Fruit fly (Drosophila melanogaster) whole organism, embryonic: ENCODE data around the gene Acat2.

Experiments used
- Asciz ChIP-seq: fragments of 200-800 bp; sonication (Bioruptor generic); optimal IDR thresholded peaks from 2 replicates; lab custom pipeline; 2017; ENCODE audit warnings: missing biosample characterization, mild to moderate bottlenecking, missing genetic modification characterization, missing genetic modification reagents
- CG12236 ChIP-seq: fragments of 200-800 bp; sonication (Bioruptor generic); optimal IDR thresholded peaks from 2 replicates; lab custom pipeline; 2016; ENCODE audit warnings: missing biosample characterization, missing genetic modification characterization
- CG14860 ChIP-seq: fragments of 200-800 bp; sonication (Bioruptor generic); IDR thresholded peaks from 3 replicates; pipeline ENCODE4 v1.3.6; 2022; ENCODE audit warnings: missing biosample characterization, missing genetic modification characterization; ENCODE audit not compliant: partially characterized antibody
- CG16813 ChIP-seq: fragments of 200-800 bp; sonication (Bioruptor generic); IDR thresholded peaks from 3 replicates; pipeline ENCODE4 v1.3.6; 2022; ENCODE audit warnings: missing biosample characterization, missing genetic modification characterization; ENCODE audit not compliant: partially characterized antibody
- CG2199 ChIP-seq: fragments of 200-800 bp; sonication (Bioruptor generic); IDR thresholded peaks from 3 replicates; pipeline ENCODE4 v1.3.6; 2022; ENCODE audit warnings: missing biosample characterization, missing genetic modification characterization
- CG2678 ChIP-seq: fragments of 200-800 bp; sonication (Bioruptor generic); optimal IDR thresholded peaks from 3 replicates; lab custom pipeline; 2019; ENCODE audit warnings: missing biosample characterization, mild to moderate bottlenecking, missing genetic modification characterization, moderate library complexity
- CG30431 ChIP-seq: fragments of 200-800 bp; sonication (Bioruptor generic); optimal IDR thresholded peaks from 2 replicates; lab custom pipeline; 2017; ENCODE audit warnings: missing biosample characterization, missing genetic modification characterization
- CG31224 ChIP-seq: fragments of 200-800 bp; sonication (Bioruptor generic); IDR thresholded peaks from 2 replicates; pipeline ENCODE4 v1.3.6; 2022; ENCODE audit warnings: missing biosample characterization, missing genetic modification characterization
- CG3281 ChIP-seq: fragments of 200-800 bp; sonication (Bioruptor generic); optimal IDR thresholded peaks from 3 replicates; lab custom pipeline; 2017; ENCODE audit warnings: missing biosample characterization, mild to moderate bottlenecking, missing genetic modification characterization
- CG33557 ChIP-seq: fragments of 200-800 bp; sonication (Bioruptor generic); optimal IDR thresholded peaks from 2 replicates; lab custom pipeline; 2019; ENCODE audit warnings: missing biosample characterization, mild to moderate bottlenecking, missing genetic modification characterization, moderate library complexity
- CG3995 ChIP-seq: fragments of 200-800 bp; sonication (Bioruptor generic); optimal IDR thresholded peaks from 3 replicates; lab custom pipeline; 2016; ENCODE audit warnings: missing biosample characterization, missing genetic modification characterization
- CG4820 ChIP-seq: fragments of 200-800 bp; sonication (Bioruptor generic); optimal IDR thresholded peaks from 3 replicates; lab custom pipeline; 2016; ENCODE audit warnings: missing biosample characterization, missing genetic modification characterization
- CG6791 ChIP-seq: fragments of 200-800 bp; sonication (Bioruptor generic); IDR thresholded peaks from 3 replicates; pipeline ENCODE4 v1.3.6; 2022; ENCODE audit warnings: missing biosample characterization, missing genetic modification characterization; ENCODE audit not compliant: partially characterized antibody
- CG8924 ChIP-seq: fragments of 200-800 bp; optimal IDR thresholded peaks from 3 replicates; lab custom pipeline; 2019; ENCODE audit warnings: missing biosample characterization, mild to moderate bottlenecking, missing genetic modification characterization, moderate library complexity
- CG9727 ChIP-seq: fragments of 200-800 bp; sonication (Bioruptor generic); optimal IDR thresholded peaks from 3 replicates; lab custom pipeline; 2017; ENCODE audit warnings: missing biosample characterization, mild to moderate bottlenecking, missing genetic modification characterization
- Dfd ChIP-seq, 2 experiments: fragments of >200 bp; optimal IDR thresholded peaks; 2 replicates each; lab custom pipeline; 2017; ENCODE audit warnings: missing biosample characterization in 2 of 2, missing genetic modification characterization in 2 of 2
- Dip2 ChIP-seq: fragments of 200-800 bp; sonication (Bioruptor generic); IDR thresholded peaks from 2 replicates; pipeline ENCODE4 v1.3.6; 2022; ENCODE audit warnings: missing biosample characterization, missing genetic modification characterization
- Fer1 ChIP-seq: fragments of 200-800 bp; sonication (Bioruptor generic); optimal IDR thresholded peaks from 2 replicates; lab custom pipeline; 2017; ENCODE audit warnings: missing biosample characterization, mild to moderate bottlenecking, missing genetic modification characterization
- GATAe ChIP-seq: fragments of 200-800 bp; sonication (Bioruptor generic); conservative IDR thresholded peaks from 2 replicates; pipeline ENCODE4 v1.3.6; 2022; ENCODE audit warnings: missing biosample characterization, missing genetic modification characterization
- H2.0 ChIP-seq: fragments of 200-800 bp; sonication (Bioruptor generic); IDR thresholded peaks from 2 replicates; pipeline ENCODE4 v1.3.6; 2022; ENCODE audit warnings: missing biosample characterization, missing genetic modification characterization
- HLHmδ ChIP-seq: fragments of 200-800 bp; sonication (Bioruptor generic); optimal IDR thresholded peaks from 2 replicates; lab custom pipeline; 2018; ENCODE audit warnings: missing biosample characterization, mild to moderate bottlenecking, missing genetic modification characterization, moderate library complexity
- Hmr ChIP-seq: fragments of 200-800 bp; sonication (Bioruptor generic); optimal IDR thresholded peaks from 3 replicates; lab custom pipeline; 2017; ENCODE audit warnings: mild to moderate bottlenecking, missing biosample characterization, missing genetic modification reagents, missing genetic modification characterization
- Hr39 ChIP-seq: fragments of >200 bp; optimal IDR thresholded peaks from 2 replicates; lab custom pipeline; 2017
- Max ChIP-seq: fragments of 200-800 bp; sonication (Bioruptor generic); optimal IDR thresholded peaks from 2 replicates; lab custom pipeline; 2016; ENCODE audit warnings: missing biosample characterization, mild to moderate bottlenecking, missing genetic modification characterization
- Neu2 ChIP-seq: fragments of 200-800 bp; sonication (Bioruptor generic); optimal IDR thresholded peaks from 3 replicates; lab custom pipeline; 2016; ENCODE audit warnings: missing biosample characterization, missing genetic modification characterization, borderline replicate concordance
- Opbp ChIP-seq: fragments of 200-800 bp; sonication (Bioruptor generic); IDR thresholded peaks from 3 replicates; pipeline ENCODE4 v1.3.6; 2022; ENCODE audit warnings: missing biosample characterization, missing genetic modification characterization; ENCODE audit not compliant: partially characterized antibody
- Poxn ChIP-seq: fragments of 200-800 bp; sonication (Bioruptor generic); IDR thresholded peaks from 2 replicates; pipeline ENCODE4 v1.3.6; 2022; ENCODE audit warnings: missing biosample characterization, missing genetic modification characterization
- Sox100B ChIP-seq: fragments of 200-800 bp; sonication (Bioruptor generic); optimal IDR thresholded peaks from 3 replicates; lab custom pipeline; 2018; ENCODE audit warnings: missing biosample characterization, mild to moderate bottlenecking, missing genetic modification characterization
- Sry-β ChIP-seq: fragments of 200-800 bp; sonication (Bioruptor generic); optimal IDR thresholded peaks from 2 replicates; lab custom pipeline; 2018; ENCODE audit warnings: missing biosample characterization, mild to moderate bottlenecking, missing genetic modification characterization, moderate library complexity
- Sry-δ ChIP-seq: fragments of 200-800 bp; sonication (Bioruptor generic); optimal IDR thresholded peaks from 2 replicates; lab custom pipeline; 2016; ENCODE audit warnings: missing biosample characterization, missing genetic modification characterization
- ara ChIP-seq: fragments of 200-800 bp; sonication (Bioruptor generic); IDR thresholded peaks from 2 replicates; pipeline ENCODE4 v1.3.6; 2022; ENCODE audit warnings: missing biosample characterization, missing genetic modification characterization
- caup ChIP-seq: fragments of 200-800 bp; sonication (Bioruptor generic); optimal IDR thresholded peaks from 3 replicates; lab custom pipeline; 2017; ENCODE audit warnings: missing biosample characterization, mild to moderate bottlenecking, missing genetic modification characterization, moderate library complexity; ENCODE audit not compliant: severe bottlenecking
- croc ChIP-seq: fragments of 200-800 bp; sonication (Bioruptor generic); conservative IDR thresholded peaks from 3 replicates; pipeline ENCODE4 v1.3.6; 2022; ENCODE audit warnings: missing biosample characterization, missing genetic modification characterization
- eve ChIP-seq, 2 experiments: fragments of >200 bp; optimal IDR thresholded peaks; 2 replicates each; lab custom pipeline; 2017; ENCODE audit warnings: missing biosample characterization in 2 of 2, missing genetic modification characterization in 2 of 2
- gem ChIP-seq: fragments of 200-800 bp; sonication (Bioruptor generic); optimal IDR thresholded peaks from 2 replicates; lab custom pipeline; 2019; ENCODE audit warnings: missing biosample characterization, mild to moderate bottlenecking, missing genetic modification characterization, moderate library complexity
- jigr1 ChIP-seq: fragments of 200-800 bp; sonication (Bioruptor generic); IDR thresholded peaks from 3 replicates; pipeline ENCODE4 v1.3.6; 2022; ENCODE audit warnings: missing biosample characterization, missing genetic modification characterization
- ken ChIP-seq: fragments of 200-800 bp; sonication (Bioruptor generic); IDR thresholded peaks from 3 replicates; pipeline ENCODE4 v1.3.6; 2022; ENCODE audit warnings: missing biosample characterization, missing genetic modification characterization
- lola ChIP-seq, 3 experiments: fragments of >200 bp in 2 of 3; fragments of 200-800 bp in 1 of 3; sonication (Bioruptor generic) in 1 of 3; optimal IDR thresholded peaks; 2 replicates each; lab custom pipeline; 2017 to 2019; ENCODE audit warnings: missing biosample characterization in 3 of 3, missing genetic modification characterization in 3 of 3, mild to moderate bottlenecking in 1 of 3, moderate library complexity in 1 of 3
- maf-S ChIP-seq: fragments of 200-800 bp; sonication (Bioruptor generic); optimal IDR thresholded peaks from 2 replicates; lab custom pipeline; 2016; ENCODE audit warnings: missing biosample characterization, missing genetic modification characterization
- nerfin-2 ChIP-seq: fragments of 200-800 bp; sonication (Bioruptor generic); IDR thresholded peaks from 2 replicates; pipeline ENCODE4 v1.3.6; 2022; ENCODE audit warnings: missing biosample characterization, missing genetic modification characterization; ENCODE audit not compliant: partially characterized antibody
- otp ChIP-seq: fragments of 200-800 bp; sonication (Bioruptor generic); IDR thresholded peaks from 3 replicates; pipeline ENCODE4, ENCODE4 v1.3.6; 2022; ENCODE audit warnings: missing biosample characterization, missing genetic modification characterization
- pfk ChIP-seq: fragments of 200-800 bp; sonication (Bioruptor generic); optimal IDR thresholded peaks from 2 replicates; lab custom pipeline; 2018; ENCODE audit warnings: missing biosample characterization, mild to moderate bottlenecking, missing genetic modification characterization, moderate library complexity
- pnt ChIP-seq: fragments of 200-800 bp; sonication (Bioruptor generic); optimal IDR thresholded peaks from 3 replicates; lab custom pipeline; 2016; ENCODE audit warnings: missing biosample characterization, missing genetic modification characterization
- prd ChIP-seq, 3 experiments: fragments of >200 bp in 2 of 3; fragments of 200-800 bp in 1 of 3; sonication (Bioruptor generic) in 1 of 3; optimal IDR thresholded peaks in 2 of 3; IDR thresholded peaks in 1 of 3; 2 replicates in 2 of 3; 3 replicates in 1 of 3; pipeline versions ENCODE4 v1.3.6 to Lab custom; 2017 to 2022; ENCODE audit warnings: missing biosample characterization in 1 of 3, missing genetic modification characterization in 1 of 3
- pzg ChIP-seq: fragments of 200-800 bp; sonication (Bioruptor generic); optimal IDR thresholded peaks from 3 replicates; lab custom pipeline; 2018; ENCODE audit warnings: missing biosample characterization, mild to moderate bottlenecking, missing genetic modification characterization, moderate library complexity
- ro ChIP-seq: fragments of 200-800 bp; sonication (Bioruptor generic); IDR thresholded peaks from 2 replicates; pipeline ENCODE4 v1.3.6; 2022; ENCODE audit warnings: missing biosample characterization, missing genetic modification characterization
- sr ChIP-seq: fragments of 200-800 bp; sonication (Bioruptor generic); IDR thresholded peaks from 3 replicates; pipeline ENCODE4 v1.3.6; 2022; ENCODE audit warnings: missing biosample characterization, missing genetic modification characterization
- stwl ChIP-seq: fragments of 200-800 bp; sonication (Bioruptor generic); optimal IDR thresholded peaks from 3 replicates; lab custom pipeline; 2018; ENCODE audit warnings: missing biosample characterization, mild to moderate bottlenecking, missing genetic modification characterization, moderate library complexity
- sug ChIP-seq: fragments of 200-800 bp; optimal IDR thresholded peaks from 2 replicates; lab custom pipeline; 2019; ENCODE audit warnings: missing biosample characterization, mild to moderate bottlenecking, missing genetic modification characterization, moderate library complexity
- trh ChIP-seq: fragments of 200-800 bp; sonication (Bioruptor generic); optimal IDR thresholded peaks from 2 replicates; lab custom pipeline; 2016; ENCODE audit warnings: missing biosample characterization, missing genetic modification characterization

Acat2 gene

dm6 chr3L:1352065-1352464 is 49.3 kb downstream of the Acat2 start (continued):
- TF ChIP-seq CG14860 (GFP tag; lab: Robert Waterston, UW) (peak; percentile 84), jigr1 (GFP tag; lab: Robert Waterston, UW) (no peak), Poxn (GFP tag; lab: Robert Waterston, UW) (no peak), CG6791 (peak; percentile 78), Asciz (GFP tag; lab: Kevin White, UChicago) (no peak), CG3281 (GFP tag; lab: Kevin White, UChicago) (peak; percentile 22), Hmr (peak; percentile 34), CG31224 (GFP tag; lab: Robert Waterston, UW) (no peak), Sox100B (GFP tag; lab: Kevin White, UChicago) (no peak), eve (GFP tag; optimal IDR thresholded peaks at IDR 0.05; lab: Kevin White, UChicago) (no peak), CG3995 (GFP tag; lab: Kevin White, UChicago) (peak; percentile 84), Neu2 (no peak), Fer1 (GFP tag; lab: Kevin White, UChicago) (no peak), otp (GFP tag; lab: Robert Waterston, UW) (0 out of 3 replicates have a peak, but pooled peaks have one; percentile 17), CG9727 (GFP tag; lab: Kevin White, UChicago) (peak; percentile 14), CG2678 (tag; lab: Kevin White, UChicago) (peak; percentile 21), Hr39 (no peak), Sry-β (GFP tag; lab: Kevin White, UChicago) (peak; percentile 32), GATAe (GFP tag; lab: Robert Waterston, UW) (no peak), pnt (GFP tag; lab: Kevin White, UChicago) (peak; percentile 3), CG2199 (GFP tag; lab: Robert Waterston, UW) (no peak), Dfd (GFP tag; optimal IDR thresholded peaks at IDR 0.05; lab: Kevin White, UChicago) (no peak), CG4820 (GFP tag; lab: Kevin White, UChicago) (no peak), CG8924 (tag; lab: Kevin White, UChicago) (peak; percentile 54), CG33557 (GFP tag; lab: Kevin White, UChicago) (peak; percentile 14), ro (GFP tag; lab: Robert Waterston, UW) (no peak), lola (GFP tag; optimal IDR thresholded peaks at IDR 0.05; lab: Kevin White, UChicago) (peak in 1 of 3 experiments; percentile 2), croc (no peak), pfk (GFP tag; lab: Kevin White, UChicago) (no peak), sr (GFP tag; lab: Robert Waterston, UW) (no peak), Dip2 (GFP tag; lab: Robert Waterston, UW) (peak; percentile 94), ken (no peak), nerfin-2 (GFP tag; lab: Robert Waterston, UW) (peak; percentile 73), HLHmδ (GFP tag; lab: Kevin White, UChicago) (no peak), CG30431 (GFP tag; lab: Kevin White, UChicago) (no peak), caup (GFP tag; lab: Kevin White, UChicago) (peak; percentile 10), prd (optimal IDR thresholded peaks at IDR 0.05; lab: Kevin White, UChicago) (no peak), prd (GFP tag; IDR thresholded peaks at IDR 0.05; lab: Robert Waterston, UW) (peak; percentile 40; the same call in 1 of the 3 replicates), Max (peak; percentile 11), ara (GFP tag; lab: Robert Waterston, UW) (no peak), Sry-δ (GFP tag; lab: Kevin White, UChicago) (peak; percentile 87), CG16813 (GFP tag; lab: Robert Waterston, UW) (peak; percentile 90), maf-S (GFP tag; lab: Kevin White, UChicago) (no peak), H2.0 (GFP tag; lab: Robert Waterston, UW) (no peak), Opbp (GFP tag; lab: Robert Waterston, UW) (peak; percentile 89), pzg (GFP tag; lab: Kevin White, UChicago) (peak; percentile 22), CG12236 (GFP tag; lab: Kevin White, UChicago) (peak; percentile 30), stwl (tag; lab: Kevin White, UChicago) (peak; percentile 79), sug (peak; percentile 40), trh (GFP tag; lab: Kevin White, UChicago) (no peak), gem (tag; lab: Kevin White, UChicago) (peak; percentile 33)
